Fruit fly (Drosophila melanogaster) whole organism: ENCODE results near the gene CG15628.

Experiments used
- CG8478 ChIP-seq: fragments of >200 bp; optimal IDR thresholded peaks from 2 replicates; lab custom pipeline; 2018; ENCODE audit warnings: inconsistent platforms
- Dll ChIP-seq: fragments of >200 bp; optimal IDR thresholded peaks from 2 replicates; lab custom pipeline; 2017
- EcR ChIP-seq, 2 experiments: fragments of >200 bp; optimal IDR thresholded peaks; 2 replicates each; lab custom pipeline; 2017; ENCODE audit warnings: missing biosample characterization in 2 of 2, missing genetic modification characterization in 2 of 2, missing genetic modification reagents in 2 of 2
- pan ChIP-seq: fragments of >200 bp; optimal IDR thresholded peaks from 2 replicates; lab custom pipeline; 2017
- psq ChIP-seq: fragments of >200 bp; optimal IDR thresholded peaks from 2 replicates; lab custom pipeline; 2017
- usp ChIP-seq: fragments of >200 bp; optimal IDR thresholded peaks from 2 replicates; lab custom pipeline; 2017; ENCODE audit warnings: missing biosample characterization, missing genetic modification characterization, mixed read lengths

Gene CG15628

dm6 chr2L:4856118-4856517 is 34.5 kb downstream of the CG15628 start:
- TF ChIP-seq psq (lab: Kevin White, UChicago) (no peak), usp (no peak)

- TF ChIP-seq EcR (GFP tag; optimal IDR thresholded peaks at IDR 0.05; lab: Kevin White, UChicago), result no peak
- TF ChIP-seq CG8478 (lab: Kevin White, UChicago), result no peak
- TF ChIP-seq psq (lab: Kevin White, UChicago), result no peak
Measured at dm6 chr2L:4861503-4861902, 39.9 kb downstream of the CG15628 start.

dm6 chr2L:4865400-4865799 is 43.8 kb downstream of the CG15628 start:
- TF ChIP-seq CG8478 (lab: Kevin White, UChicago) (no peak), usp (no peak), EcR (GFP tag; optimal IDR thresholded peaks at IDR 0.05; lab: Kevin White, UChicago) (no peak), psq (lab: Kevin White, UChicago) (no peak), pan (no peak), Dll (lab: Kevin White, UChicago) (no peak)

dm6 chr2L:4868383-4868782 is 46.8 kb downstream of the CG15628 start:
- TF ChIP-seq EcR (GFP tag; optimal IDR thresholded peaks at IDR 0.05; lab: Kevin White, UChicago), result no peak
- no peak for TF ChIP-seq pan
- TF ChIP-seq psq (lab: Kevin White, UChicago), result no peak
- TF ChIP-seq usp, result no peak
- TF ChIP-seq Dll (lab: Kevin White, UChicago), result no peak
- no peak for TF ChIP-seq CG8478 (lab: Kevin White, UChicago)
